Worm (Caenorhabditis elegans): Measurements from ENCODE around the gene fbl-1.

The fbl-1 gene

ce11 chrIV:9588784-9589457 lies 48.3 kb downstream of the fbl-1 start, which contains the start of gene trcs-1:
Gene trcs-1, minus strand, starts transcription at chrIV:9588834.
- TF ChIP-seq nhr-2 (tag; optimal IDR thresholded peaks at IDR 0.05) (no peak), sem-2 (GFP tag; optimal IDR thresholded peaks at IDR 0.05) (no peak), cnd-1 (tag; optimal IDR thresholded peaks at IDR 0.05) (no peak), unc-120 (tag; optimal IDR thresholded peaks at IDR 0.05; ENCODE audit: poor library complexity, severe bottlenecking) (no peak), lsy-2 (tag; optimal IDR thresholded peaks at IDR 0.05) (no peak), tbx-8 (GFP tag; optimal IDR thresholded peaks at IDR 0.05) (no peak), elt-3 (tag; optimal IDR thresholded peaks at IDR 0.05) (no peak), ceh-39 (tag; optimal IDR thresholded peaks at IDR 0.05) (no peak), ceh-83 (GFP tag; optimal IDR thresholded peaks at IDR 0.05) (no peak), elt-1 (tag; optimal IDR thresholded peaks at IDR 0.05; ENCODE audit: borderline replicate concordance, insufficient read depth) (no peak), M03D4.4 (tag; optimal IDR thresholded peaks at IDR 0.05) (no peak), unc-62 (GFP tag; optimal IDR thresholded peaks at IDR 0.05) (no peak), ces-1 (GFP tag; optimal IDR thresholded peaks at IDR 0.05) (no peak), mep-1 (tag; optimal IDR thresholded peaks at IDR 0.05) (no peak), zip-8 (tag; optimal IDR thresholded peaks at IDR 0.05) (no peak)

- TF ChIP-seq unc-62 (GFP tag; optimal IDR thresholded peaks at IDR 0.05) (no peak), tbx-8 (GFP tag; optimal IDR thresholded peaks at IDR 0.05) (no peak), unc-120 (tag; optimal IDR thresholded peaks at IDR 0.05; ENCODE audit: poor library complexity, severe bottlenecking) (no peak), elt-3 (tag; optimal IDR thresholded peaks at IDR 0.05) (no peak), unc-39 (tag; optimal IDR thresholded peaks at IDR 0.05) (no peak), nhr-12 (tag; optimal IDR thresholded peaks at IDR 0.05) (no peak), nhr-2 (tag; optimal IDR thresholded peaks at IDR 0.05) (no peak), blmp-1 (tag; optimal IDR thresholded peaks at IDR 0.05) (no peak), nhr-237 (tag; optimal IDR thresholded peaks at IDR 0.05) (no peak), mep-1 (tag; optimal IDR thresholded peaks at IDR 0.05) (no peak), nhr-28 (tag; optimal IDR thresholded peaks at IDR 0.05) (no peak), lin-13 (tag; optimal IDR thresholded peaks at IDR 0.05) (no peak), M03D4.4 (tag; optimal IDR thresholded peaks at IDR 0.05) (no peak), ham-2 (GFP tag; optimal IDR thresholded peaks at IDR 0.05) (no peak), ceh-39 (tag; optimal IDR thresholded peaks at IDR 0.05) (no peak), ztf-11 (tag; optimal IDR thresholded peaks at IDR 0.05) (no peak)
Observed at ce11 chrIV:9592413-9592812, 51.8 kb downstream of the fbl-1 start, which contains the start of gene pei-1. Gene pei-1, minus strand, starts transcription at chrIV:9592513.

ce11 chrIV:9593456-9593855 lies 52.9 kb downstream of the fbl-1 start, which contains the start of gene spp-18:
Gene spp-18, plus strand, starts transcription at chrIV:9593712.
- no peak for TF ChIP-seq drap-1 (GFP tag; optimal IDR thresholded peaks at IDR 0.05)
- TF ChIP-seq elt-1 (tag; optimal IDR thresholded peaks at IDR 0.05; ENCODE audit: borderline replicate concordance, insufficient read depth): no peak
- TF ChIP-seq elt-3 (tag; optimal IDR thresholded peaks at IDR 0.05): no peak
- TF ChIP-seq hlh-1 (tag; optimal IDR thresholded peaks at IDR 0.05): no peak
- no peak for TF ChIP-seq tbx-8 (GFP tag; optimal IDR thresholded peaks at IDR 0.05)
- no peak for TF ChIP-seq unc-39 (tag; optimal IDR thresholded peaks at IDR 0.05)
- no peak for TF ChIP-seq ceh-43 (GFP tag; optimal IDR thresholded peaks at IDR 0.05)
- TF ChIP-seq pha-4 (tag; optimal IDR thresholded peaks at IDR 0.05): no peak
- no peak for TF ChIP-seq cnd-1 (tag; optimal IDR thresholded peaks at IDR 0.05)
- TF ChIP-seq lin-32 (GFP tag; optimal IDR thresholded peaks at IDR 0.05): no peak
- no peak for TF ChIP-seq sem-2 (GFP tag; optimal IDR thresholded peaks at IDR 0.05)
- TF ChIP-seq unc-62 (GFP tag; optimal IDR thresholded peaks at IDR 0.05): no peak
- TF ChIP-seq lsy-2 (tag; optimal IDR thresholded peaks at IDR 0.05): no peak
- TF ChIP-seq flh-1 (GFP tag; optimal IDR thresholded peaks at IDR 0.05): no peak
- no peak for TF ChIP-seq snpc-4 (tag; optimal IDR thresholded peaks at IDR 0.05)
